Fruit fly (Drosophila melanogaster) whole organism, prepupa: Measurements from ENCODE around the gene psd.

Experiments used
- CG11294 ChIP-seq: fragments of 200-800 bp; sonication (Bioruptor generic); IDR thresholded peaks from 2 replicates; pipeline ENCODE4 v1.3.6; 2022; ENCODE audit warnings: missing biosample characterization, missing genetic modification characterization
- CG16779 ChIP-seq: fragments of 200-800 bp; sonication (Bioruptor generic); optimal IDR thresholded peaks from 3 replicates; lab custom pipeline; 2017; ENCODE audit warnings: missing biosample characterization, mild to moderate bottlenecking, missing genetic modification characterization
- CG34406 ChIP-seq: fragments of 200-800 bp; sonication (Bioruptor generic); optimal IDR thresholded peaks from 3 replicates; lab custom pipeline; 2016; ENCODE audit warnings: missing biosample characterization, missing genetic modification characterization
- CG4318 ChIP-seq: fragments of 200-800 bp; sonication (Bioruptor generic); optimal IDR thresholded peaks from 3 replicates; lab custom pipeline; 2017; ENCODE audit warnings: missing biosample characterization, mild to moderate bottlenecking, missing genetic modification characterization
- CG6163 ChIP-seq: fragments of 200-800 bp; sonication (Bioruptor generic); IDR thresholded peaks from 3 replicates; pipeline ENCODE4 v1.3.6; 2022; ENCODE audit warnings: missing biosample characterization, missing genetic modification characterization
- Sox15 ChIP-seq: fragments of 200-800 bp; sonication (Bioruptor generic); optimal IDR thresholded peaks from 3 replicates; lab custom pipeline; 2016; ENCODE audit warnings: missing biosample characterization, missing genetic modification characterization
- fd59A ChIP-seq: fragments of 200-800 bp; sonication (Bioruptor generic); optimal IDR thresholded peaks from 2 replicates; lab custom pipeline; 2017; ENCODE audit warnings: missing biosample characterization, mild to moderate bottlenecking, missing genetic modification characterization, missing genetic modification reagents
- topi ChIP-seq: fragments of 200-800 bp; sonication (Bioruptor generic); optimal IDR thresholded peaks from 3 replicates; lab custom pipeline; 2016; ENCODE audit warnings: missing biosample characterization, missing genetic modification characterization

dm6 chr2L:6006508-6007232, 41.9 kb upstream of the psd start, which contains the start of gene Gal:
- TF ChIP-seq CG34406 (no peak), CG6163 (GFP tag; lab: Robert Waterston, UW) (no peak), CG16779 (tag; lab: Kevin White, UChicago) (no peak), topi (GFP tag; lab: Kevin White, UChicago) (no peak), CG11294 (GFP tag; lab: Robert Waterston, UW) (no peak), CG4318 (no peak), fd59A (no peak), Sox15 (GFP tag; lab: Kevin White, UChicago) (no peak)
